Fruit fly (Drosophila melanogaster) whole organism, embryonic: ENCODE measurements around the gene CG31231.

Experiments used
- Antp ChIP-seq: fragments of 200-800 bp; sonication (Bioruptor generic); optimal IDR thresholded peaks from 3 replicates; lab custom pipeline; 2016; ENCODE audit warnings: missing biosample characterization, missing genetic modification characterization
- CG11504 ChIP-seq: fragments of 200-800 bp; sonication (Bioruptor generic); optimal IDR thresholded peaks from 3 replicates; lab custom pipeline; 2019; ENCODE audit warnings: missing biosample characterization, mild to moderate bottlenecking, missing genetic modification characterization, moderate library complexity
- CG15073 ChIP-seq: fragments of 200-800 bp; sonication (Bioruptor generic); optimal IDR thresholded peaks from 2 replicates; lab custom pipeline; 2016; ENCODE audit warnings: missing biosample characterization, missing genetic modification characterization
- CG15601 ChIP-seq: fragments of 200-800 bp; sonication (Bioruptor generic); optimal IDR thresholded peaks from 3 replicates; lab custom pipeline; 2019; ENCODE audit warnings: missing biosample characterization, mild to moderate bottlenecking, missing genetic modification characterization, moderate library complexity
- CG16779 ChIP-seq: fragments of 200-800 bp; sonication (Bioruptor generic); IDR thresholded peaks from 2 replicates; pipeline ENCODE4 v1.3.6; 2022; ENCODE audit warnings: missing biosample characterization, missing genetic modification characterization
- CG17568 ChIP-seq: fragments of 200-800 bp; sonication (Bioruptor generic); optimal IDR thresholded peaks from 2 replicates; lab custom pipeline; 2018; ENCODE audit warnings: missing biosample characterization, mild to moderate bottlenecking, missing genetic modification characterization, moderate library complexity
- CG3065 ChIP-seq: fragments of 200-800 bp; sonication (Bioruptor generic); optimal IDR thresholded peaks from 2 replicates; lab custom pipeline; 2016; ENCODE audit warnings: missing biosample characterization, missing genetic modification characterization
- CG3163 ChIP-seq: fragments of 200-800 bp; sonication (Bioruptor generic); optimal IDR thresholded peaks from 3 replicates; lab custom pipeline; 2016; ENCODE audit warnings: missing biosample characterization, missing genetic modification characterization
- CG34376 ChIP-seq: fragments of 200-800 bp; sonication (Bioruptor generic); optimal IDR thresholded peaks from 2 replicates; lab custom pipeline; 2018; ENCODE audit warnings: missing biosample characterization, mild to moderate bottlenecking, missing genetic modification characterization
- CG5180 ChIP-seq: fragments of 200-800 bp; sonication (Bioruptor generic); optimal IDR thresholded peaks from 3 replicates; lab custom pipeline; 2017; ENCODE audit warnings: missing biosample characterization, missing genetic modification characterization, mild to moderate bottlenecking, moderate library complexity, missing genetic modification reagents
- CG5245 ChIP-seq: fragments of 200-800 bp; sonication (Bioruptor generic); optimal IDR thresholded peaks from 3 replicates; lab custom pipeline; 2016; ENCODE audit warnings: missing biosample characterization, missing genetic modification characterization
- CG6254 ChIP-seq: fragments of 200-800 bp; sonication (Bioruptor generic); optimal IDR thresholded peaks from 3 replicates; lab custom pipeline; 2017; ENCODE audit warnings: mild to moderate bottlenecking, missing biosample characterization, missing genetic modification reagents, missing genetic modification characterization
- CG6689 ChIP-seq: fragments of 200-800 bp; sonication (Bioruptor generic); IDR thresholded peaks from 2 replicates; pipeline ENCODE4 v1.3.6; 2022; ENCODE audit warnings: missing biosample characterization, missing genetic modification characterization
- CG7963 ChIP-seq: fragments of 200-800 bp; sonication (Bioruptor generic); IDR thresholded peaks from 3 replicates; pipeline ENCODE4 v1.3.6; 2022; ENCODE audit warnings: missing biosample characterization, missing genetic modification characterization; ENCODE audit not compliant: partially characterized antibody
- Dp ChIP-seq: fragments of 200-800 bp; sonication (Bioruptor generic); optimal IDR thresholded peaks from 2 replicates; lab custom pipeline; 2018; ENCODE audit warnings: missing biosample characterization, mild to moderate bottlenecking, missing genetic modification characterization, moderate library complexity
- Drgx ChIP-seq: fragments of 200-800 bp; sonication (Bioruptor generic); IDR thresholded peaks from 2 replicates; pipeline ENCODE4 v1.3.6; 2022; ENCODE audit warnings: missing biosample characterization, missing genetic modification characterization
- Fer1 ChIP-seq: fragments of 200-800 bp; sonication (Bioruptor generic); optimal IDR thresholded peaks from 2 replicates; lab custom pipeline; 2017; ENCODE audit warnings: missing biosample characterization, mild to moderate bottlenecking, missing genetic modification characterization
- HHEX ChIP-seq: fragments of 200-800 bp; sonication (Bioruptor generic); optimal IDR thresholded peaks from 3 replicates; lab custom pipeline; 2017; ENCODE audit warnings: missing biosample characterization, mild to moderate bottlenecking, missing genetic modification characterization, missing genetic modification reagents
- MTF-1 ChIP-seq: fragments of 200-800 bp; sonication (Bioruptor generic); optimal IDR thresholded peaks from 2 replicates; lab custom pipeline; 2018; ENCODE audit warnings: missing biosample characterization, mild to moderate bottlenecking, missing genetic modification characterization, borderline replicate concordance
- Optix ChIP-seq: fragments of 200-800 bp; sonication (Bioruptor generic); IDR thresholded peaks from 3 replicates; pipeline ENCODE4 v1.3.6; 2022; ENCODE audit warnings: missing biosample characterization, missing genetic modification characterization
- Sox102F ChIP-seq: fragments of 200-800 bp; sonication (Bioruptor generic); optimal IDR thresholded peaks from 2 replicates; lab custom pipeline; 2018; ENCODE audit warnings: missing biosample characterization, mild to moderate bottlenecking, missing genetic modification characterization, moderate library complexity
- Sry-δ ChIP-seq: fragments of 200-800 bp; sonication (Bioruptor generic); optimal IDR thresholded peaks from 2 replicates; lab custom pipeline; 2016; ENCODE audit warnings: missing biosample characterization, missing genetic modification characterization
- Vsx1 ChIP-seq: fragments of 200-800 bp; sonication (Bioruptor generic); optimal IDR thresholded peaks from 2 replicates; lab custom pipeline; 2017; ENCODE audit warnings: missing biosample characterization, mild to moderate bottlenecking, missing genetic modification characterization, missing genetic modification reagents
- ara ChIP-seq: fragments of 200-800 bp; sonication (Bioruptor generic); IDR thresholded peaks from 2 replicates; pipeline ENCODE4 v1.3.6; 2022; ENCODE audit warnings: missing biosample characterization, missing genetic modification characterization
- bsh ChIP-seq, 2 experiments: fragments of 200-800 bp; sonication (Bioruptor generic); optimal IDR thresholded peaks; 2 replicates each; lab custom pipeline; 2017 to 2018; ENCODE audit warnings: mild to moderate bottlenecking in 2 of 2, missing biosample characterization in 2 of 2, missing genetic modification characterization in 2 of 2, moderate library complexity in 1 of 2
- dan ChIP-seq: fragments of 200-800 bp; sonication (Bioruptor generic); IDR thresholded peaks from 2 replicates; pipeline ENCODE4 v1.3.6; 2022; ENCODE audit warnings: missing biosample characterization, missing genetic modification characterization
- dmrt99B ChIP-seq: fragments of 200-800 bp; sonication (Bioruptor generic); optimal IDR thresholded peaks from 2 replicates; lab custom pipeline; 2018; ENCODE audit warnings: missing biosample characterization, mild to moderate bottlenecking, missing genetic modification characterization, moderate library complexity
- exex ChIP-seq: fragments of 200-800 bp; sonication (Bioruptor generic); optimal IDR thresholded peaks from 4 replicates; lab custom pipeline; 2018; ENCODE audit warnings: missing biosample characterization, mild to moderate bottlenecking, missing genetic modification characterization, moderate library complexity
- gce ChIP-seq: fragments of 200-800 bp; sonication (Bioruptor generic); IDR thresholded peaks from 3 replicates; pipeline ENCODE4 v1.3.6; 2022; ENCODE audit warnings: missing biosample characterization, missing genetic modification characterization
- gem ChIP-seq: fragments of 200-800 bp; sonication (Bioruptor generic); optimal IDR thresholded peaks from 2 replicates; lab custom pipeline; 2019; ENCODE audit warnings: missing biosample characterization, mild to moderate bottlenecking, missing genetic modification characterization, moderate library complexity
- grau ChIP-seq: fragments of 200-800 bp; optimal IDR thresholded peaks from 3 replicates; lab custom pipeline; 2019; ENCODE audit warnings: missing biosample characterization, mild to moderate bottlenecking, missing genetic modification characterization, moderate library complexity
- inv ChIP-seq: fragments of 200-800 bp; sonication (Bioruptor generic); IDR thresholded peaks from 2 replicates; pipeline ENCODE4 v1.3.6; 2022; ENCODE audit warnings: missing biosample characterization, missing genetic modification characterization; ENCODE audit not compliant: partially characterized antibody
- oc ChIP-seq: fragments of 200-800 bp; sonication (Bioruptor generic); optimal IDR thresholded peaks from 2 replicates; lab custom pipeline; 2018; ENCODE audit warnings: missing biosample characterization, mild to moderate bottlenecking, missing genetic modification characterization, moderate library complexity
- pho ChIP-seq: fragments of 200-800 bp; sonication (Bioruptor generic); optimal IDR thresholded peaks from 2 replicates; lab custom pipeline; 2016; ENCODE audit warnings: missing biosample characterization, missing genetic modification characterization
- phol ChIP-seq: fragments of 200-800 bp; sonication (Bioruptor generic); optimal IDR thresholded peaks from 3 replicates; lab custom pipeline; 2018; ENCODE audit warnings: missing biosample characterization, mild to moderate bottlenecking, missing genetic modification characterization, moderate library complexity
- repo ChIP-seq: fragments of 200-800 bp; sonication (Bioruptor generic); optimal IDR thresholded peaks from 2 replicates; lab custom pipeline; 2016; ENCODE audit warnings: missing biosample characterization, missing genetic modification characterization
- sens ChIP-seq: fragments of 200-800 bp; sonication (Bioruptor generic); peaks from one replicate; lab custom pipeline; 2016; ENCODE audit warnings: missing biosample characterization, missing genetic modification characterization
- ssp ChIP-seq: fragments of 200-800 bp; sonication (Bioruptor generic); IDR thresholded peaks from 2 replicates; pipeline ENCODE4 v1.3.6; 2022; ENCODE audit warnings: missing biosample characterization, missing genetic modification characterization
- trem ChIP-seq: fragments of 200-800 bp; optimal IDR thresholded peaks from 3 replicates; lab custom pipeline; 2019; ENCODE audit warnings: missing biosample characterization, mild to moderate bottlenecking, missing genetic modification characterization, moderate library complexity
- vvl ChIP-seq: fragments of 200-800 bp; sonication (Bioruptor generic); IDR thresholded peaks from 2 replicates; pipeline ENCODE4 v1.3.6; 2022; ENCODE audit warnings: missing biosample characterization, missing genetic modification characterization
- wdn ChIP-seq: fragments of 200-800 bp; sonication (Bioruptor generic); IDR thresholded peaks from 2 replicates; pipeline ENCODE4 v1.3.6; 2022; ENCODE audit warnings: missing biosample characterization, missing genetic modification characterization
- z ChIP-seq: fragments of 200-800 bp; sonication (Bioruptor generic); IDR thresholded peaks from 3 replicates; pipeline ENCODE4 v1.3.6; 2022; ENCODE audit warnings: missing biosample characterization, missing genetic modification characterization
- zfh2 ChIP-seq: fragments of 200-800 bp; sonication (Bioruptor generic); optimal IDR thresholded peaks from 2 replicates; lab custom pipeline; 2016; ENCODE audit warnings: missing biosample characterization, missing genetic modification characterization

The CG31231 gene

DNA sequence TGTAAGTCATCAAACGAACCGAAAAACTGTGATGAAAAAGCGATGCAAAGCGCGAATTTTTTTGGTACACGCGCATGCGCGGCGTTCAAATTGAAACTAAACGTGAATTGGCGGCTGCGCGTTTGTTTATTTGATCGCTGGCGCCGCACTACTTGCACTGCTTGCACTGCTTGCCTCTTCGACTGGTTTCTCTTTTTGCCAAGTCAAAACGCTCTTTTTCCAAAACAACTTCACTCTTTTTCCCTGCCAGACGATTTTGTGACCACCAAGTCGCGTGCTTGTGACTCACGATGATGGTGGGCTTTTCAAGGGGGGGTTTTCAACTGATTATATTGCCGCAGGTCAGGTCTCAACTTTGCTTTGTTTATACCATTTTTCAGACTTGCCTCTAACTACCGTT lies 43.9 kb upstream of the CG31231 start, which contains the start of gene CG14304 (continued):
- no peak for TF ChIP-seq CG5245 (GFP tag; lab: Kevin White, UChicago)
- no peak for TF ChIP-seq Optix
- peak; percentile 4 for TF ChIP-seq oc (tag; lab: Kevin White, UChicago)
- no peak for TF ChIP-seq CG6254 (GFP tag; lab: Kevin White, UChicago)
- TF ChIP-seq CG15601 (tag; lab: Kevin White, UChicago) = peak; percentile 74
- no peak for TF ChIP-seq CG16779 (GFP tag; lab: Robert Waterston, UW)
- TF ChIP-seq inv (GFP tag; lab: Robert Waterston, UW) = no peak
- no peak for TF ChIP-seq pho
- TF ChIP-seq HHEX (GFP tag; lab: Kevin White, UChicago) = no peak
- TF ChIP-seq CG3163 (GFP tag; lab: Kevin White, UChicago) = peak; percentile 97
- TF ChIP-seq zfh2 (GFP tag; lab: Kevin White, UChicago) = no peak
- TF ChIP-seq CG3065 = no peak
- TF ChIP-seq MTF-1 = no peak
- no peak for TF ChIP-seq repo (GFP tag; lab: Kevin White, UChicago)
- no peak for TF ChIP-seq wdn (GFP tag; lab: Robert Waterston, UW)
- TF ChIP-seq Dp (GFP tag; lab: Kevin White, UChicago) = no peak
- no peak for TF ChIP-seq Fer1 (GFP tag; lab: Kevin White, UChicago)
- TF ChIP-seq z = no peak
- no peak for TF ChIP-seq CG5180
- no peak for TF ChIP-seq ara (GFP tag; lab: Robert Waterston, UW)
- no peak for TF ChIP-seq CG7963 (GFP tag; lab: Robert Waterston, UW)
- no peak for TF ChIP-seq dan
- TF ChIP-seq phol (tag; lab: Kevin White, UChicago) = no peak
- no peak for TF ChIP-seq exex
- no peak for TF ChIP-seq trem (tag; lab: Kevin White, UChicago)
- TF ChIP-seq CG11504 (tag; lab: Kevin White, UChicago) = no peak
- TF ChIP-seq ssp = no peak

DNA sequence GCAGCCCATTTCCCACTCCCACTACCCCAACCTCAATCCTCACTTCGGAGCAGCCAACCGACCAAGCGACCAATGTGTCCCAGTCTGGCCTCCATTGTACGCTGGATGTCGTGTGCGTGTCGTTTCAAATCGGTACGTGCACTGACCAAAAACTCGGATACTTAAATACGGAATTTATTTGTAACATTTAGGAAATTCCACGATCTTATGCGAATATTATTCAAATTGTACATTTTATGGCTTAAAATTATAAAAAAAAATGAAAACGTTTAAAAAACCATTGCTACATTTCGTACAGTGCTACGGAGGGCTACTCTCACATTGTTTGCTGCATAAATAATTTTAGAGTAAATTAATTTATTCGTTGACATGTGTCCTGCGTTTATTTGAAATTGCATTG lies 40.6 kb upstream of the CG31231 start:
- TF ChIP-seq Sry-δ (GFP tag; lab: Kevin White, UChicago) (no peak), CG11504 (tag; lab: Kevin White, UChicago) (peak; percentile 5), vvl (GFP tag; lab: Robert Waterston, UW) (0 out of 2 replicates have a peak, but pooled peaks have one; percentile 21), CG5180 (no peak), Sox102F (peak; percentile 11), grau (no peak), bsh (GFP tag; optimal IDR thresholded peaks at IDR 0.05; lab: Kevin White, UChicago) (peak in 1 of 2 experiments; percentile 11), Vsx1 (GFP tag; lab: Kevin White, UChicago) (no peak), CG6689 (GFP tag; lab: Robert Waterston, UW) (0 out of 2 replicates have a peak, but pooled peaks have one; percentile 13), dmrt99B (tag; lab: Kevin White, UChicago) (peak; percentile 11), Drgx (GFP tag; lab: Robert Waterston, UW) (peak; percentile 66), CG34376 (no peak), CG17568 (no peak), gce (GFP tag; lab: Robert Waterston, UW) (no peak), gem (tag; lab: Kevin White, UChicago) (peak; percentile 25), sens (peak; percentile 9), CG15073 (GFP tag; lab: Kevin White, UChicago) (no peak), Antp (GFP tag; lab: Kevin White, UChicago) (no peak)
